Worm (Caenorhabditis elegans) whole organism, L2 larva: Measurements from ENCODE around the gene W01A11.7.

ENCODE experiments used
- F13H6.1 ChIP-seq: sonication (generic microtip); optimal IDR thresholded peaks from 2 replicates; lab custom pipeline; 2016; ENCODE audit warnings: missing genetic modification characterization, missing compliant biosample characterization
- R02D3.7 ChIP-seq: fragments of 150-350 bp; optimal IDR thresholded peaks from 2 replicates; lab custom pipeline; 2014; ENCODE audit warnings: missing biosample characterization, missing genetic modification characterization
- Y55F3AM.14 ChIP-seq: fragments of 200-800 bp; sonication (Bioruptor generic); optimal IDR thresholded peaks from 2 replicates; lab custom pipeline; 2018; ENCODE audit warnings: mild to moderate bottlenecking, missing genetic modification characterization, missing compliant biosample characterization
- blmp-1 ChIP-seq: sonication (generic microtip); optimal IDR thresholded peaks from 2 replicates; lab custom pipeline; 2017; ENCODE audit warnings: missing genetic modification characterization, mild to moderate bottlenecking, missing compliant biosample characterization, antibody characterized with exemption, moderate library complexity; ENCODE audit not compliant: insufficient read depth
- elt-3 ChIP-seq: sonication (generic microtip); optimal IDR thresholded peaks from 2 replicates; lab custom pipeline; 2017; ENCODE audit warnings: missing biosample characterization, missing genetic modification characterization
- lin-13 ChIP-seq: fragments of 150-350 bp; optimal IDR thresholded peaks from 2 replicates; lab custom pipeline; 2014; ENCODE audit warnings: missing biosample characterization, missing genetic modification reagents, missing genetic modification characterization
- nhr-11 ChIP-seq: fragments of 150-350 bp; optimal IDR thresholded peaks from 2 replicates; lab custom pipeline; 2014; ENCODE audit warnings: missing biosample characterization, missing genetic modification characterization
- nhr-129 ChIP-seq: fragments of 150-350 bp; optimal IDR thresholded peaks from 2 replicates; lab custom pipeline; 2014; ENCODE audit warnings: missing biosample characterization, missing genetic modification characterization
- snpc-4 ChIP-seq: fragments of 150-350 bp; optimal IDR thresholded peaks from 2 replicates; lab custom pipeline; 2014; ENCODE audit warnings: missing biosample characterization, missing genetic modification characterization
- unc-55 ChIP-seq: fragments of 150-350 bp; sonication (generic microtip); optimal IDR thresholded peaks from 3 replicates; lab custom pipeline; 2014; ENCODE audit warnings: missing biosample characterization, missing genetic modification reagents, missing genetic modification characterization
- unc-62 ChIP-seq: fragments of 150-350 bp; optimal IDR thresholded peaks from 2 replicates; lab custom pipeline; 2014; ENCODE audit warnings: missing biosample characterization, missing genetic modification reagents, missing genetic modification characterization

ce11 chrV:6510622-6511021, 5.4 kb upstream of the W01A11.7 start:
- TF ChIP-seq unc-55 (GFP tag; lab: Kevin White, UChicago) (no peak), blmp-1 (tag; lab: Kevin White, UChicago) (no peak), R02D3.7 (tag; lab: Kevin White, UChicago) (no peak), unc-62 (GFP tag; lab: Kevin White, UChicago) (no peak), lin-13 (GFP tag; lab: Kevin White, UChicago) (no peak), nhr-129 (tag; lab: Kevin White, UChicago) (no peak), F13H6.1 (tag; lab: Kevin White, UChicago) (no peak), nhr-11 (tag; lab: Kevin White, UChicago) (no peak), elt-3 (tag; lab: Kevin White, UChicago) (no peak), Y55F3AM.14 (no peak), snpc-4 (tag; lab: Kevin White, UChicago) (no peak)
